Worm (Caenorhabditis elegans) whole organism, mixed stage, embryonic: ENCODE measurements around the gene clc-20.

Source experiments
- ceh-83 ChIP-seq: fragments of 200-800 bp; sonication (Bioruptor generic); optimal IDR thresholded peaks from 2 replicates; lab custom pipeline; 2018; ENCODE audit warnings: mild to moderate bottlenecking, missing genetic modification characterization, missing compliant biosample characterization
- drap-1 ChIP-seq: fragments of 200-800 bp; sonication (Bioruptor generic); optimal IDR thresholded peaks from 3 replicates; lab custom pipeline; 2018; ENCODE audit warnings: mild to moderate bottlenecking, missing genetic modification characterization, missing compliant biosample characterization
- elt-3 ChIP-seq: fragments of 150-350 bp; optimal IDR thresholded peaks from 2 replicates; lab custom pipeline; 2014; ENCODE audit warnings: missing biosample characterization, missing genetic modification characterization
- nhr-237 ChIP-seq: fragments of 150-350 bp; optimal IDR thresholded peaks from 2 replicates; lab custom pipeline; 2014; ENCODE audit warnings: missing biosample characterization, missing genetic modification characterization
- snpc-4 ChIP-seq: fragments of 150-350 bp; optimal IDR thresholded peaks from 2 replicates; lab custom pipeline; 2014; ENCODE audit warnings: missing biosample characterization, missing genetic modification characterization
- unc-62 ChIP-seq: fragments of 150-350 bp; optimal IDR thresholded peaks from 2 replicates; lab custom pipeline; 2014; ENCODE audit warnings: missing biosample characterization, missing genetic modification reagents, missing genetic modification characterization

DNA sequence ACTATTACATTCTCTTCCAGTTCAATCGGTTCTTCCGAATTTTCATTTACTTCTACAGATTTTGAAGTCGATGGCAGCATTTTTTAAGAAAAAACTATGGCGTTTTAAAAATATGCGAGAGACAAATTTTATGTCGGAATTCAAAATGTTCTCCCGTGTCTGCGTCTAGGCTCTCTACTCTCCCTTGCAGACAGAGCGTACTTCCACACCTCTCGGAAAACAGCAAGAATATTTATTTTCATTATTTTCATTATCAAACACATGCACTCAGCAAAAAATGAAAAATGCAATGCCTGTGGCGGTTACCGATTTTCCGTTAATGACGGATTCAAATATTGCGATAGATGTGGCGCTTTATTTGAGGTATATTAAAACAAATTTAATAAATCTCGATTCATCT lies 23.1 kb downstream of the clc-20 start, which contains the start of the genes ztf-18 and F23H11.2:
- TF ChIP-seq elt-3 (tag; lab: Kevin White, UChicago) = no peak
- TF ChIP-seq unc-62 (GFP tag; lab: Kevin White, UChicago) = no peak
- no peak for TF ChIP-seq snpc-4 (tag; lab: Kevin White, UChicago)
- no peak for TF ChIP-seq drap-1 (GFP tag; lab: Kevin White, UChicago)
- no peak for TF ChIP-seq ceh-83 (GFP tag; lab: Kevin White, UChicago)
- TF ChIP-seq nhr-237 (tag; lab: Kevin White, UChicago) = no peak
